Fruit fly (Drosophila melanogaster): ENCODE data around the gene CG32085.

CG32085 gene

dm6 chr3L:11609153-11609809 lies 70.9 kb downstream of the CG32085 start, which contains the start of gene Duba (continued):
- TF ChIP-seq CG4707 (GFP tag; optimal IDR thresholded peaks at IDR 0.05), result no peak
- no peak for TF ChIP-seq Blimp-1 (GFP tag; optimal IDR thresholded peaks at IDR 0.05)
- TF ChIP-seq crc (GFP tag; optimal IDR thresholded peaks at IDR 0.05), result no peak
- no peak for TF ChIP-seq sc (optimal IDR thresholded peaks at IDR 0.05)
- no peak for TF ChIP-seq sc (GFP tag; optimal IDR thresholded peaks at IDR 0.05)
- TF ChIP-seq Dll (GFP tag; IDR thresholded peaks at IDR 0.05; ENCODE audit: partially characterized antibody), result no peak
- TF ChIP-seq hbn (GFP tag; IDR thresholded peaks at IDR 0.05; ENCODE audit: partially characterized antibody), result no peak
- no peak for TF ChIP-seq CG8944 (GFP tag; optimal IDR thresholded peaks at IDR 0.05)
- no peak for TF ChIP-seq klu (GFP tag; IDR thresholded peaks at IDR 0.05)
- TF ChIP-seq bcd (GFP tag; optimal IDR thresholded peaks at IDR 0.05), result no peak
- no peak for TF ChIP-seq Dref (GFP tag; IDR thresholded peaks at IDR 0.05)
- TF ChIP-seq Xbp1 (GFP tag; optimal IDR thresholded peaks at IDR 0.05), result peak; percentile 24
- TF ChIP-seq CG9609 (GFP tag; optimal IDR thresholded peaks at IDR 0.05), result no peak
- no peak for TF ChIP-seq Hey (tag; optimal IDR thresholded peaks at IDR 0.05)
- TF ChIP-seq fu2 (GFP tag; optimal IDR thresholded peaks at IDR 0.05), result no peak
- TF ChIP-seq amos (GFP tag; IDR thresholded peaks at IDR 0.05; ENCODE audit: partially characterized antibody), result 0 out of 2 replicates have a peak, but pooled peaks have one; percentile 11
- no peak for TF ChIP-seq CG8478 (optimal IDR thresholded peaks at IDR 0.05)
- no peak for TF ChIP-seq maf-S (GFP tag; optimal IDR thresholded peaks at IDR 0.05)
- no peak for TF ChIP-seq Nf-YB (GFP tag; optimal IDR thresholded peaks at IDR 0.05)
- TF ChIP-seq CG18599 (GFP tag; optimal IDR thresholded peaks at IDR 0.05), result no peak
- no peak for TF ChIP-seq mirr (GFP tag; optimal IDR thresholded peaks at IDR 0.05)
- no peak for TF ChIP-seq corto (GFP tag; optimal IDR thresholded peaks at IDR 0.05)
- no peak for TF ChIP-seq ara (GFP tag; IDR thresholded peaks at IDR 0.05)
- no peak for TF ChIP-seq Antp (GFP tag; optimal IDR thresholded peaks at IDR 0.05)
- TF ChIP-seq HLH3B (GFP tag; IDR thresholded peaks at IDR 0.05), result no peak
- TF ChIP-seq pros (GFP tag; optimal IDR thresholded peaks at IDR 0.05), result no peak
- no peak for TF ChIP-seq CG7963 (GFP tag; IDR thresholded peaks at IDR 0.05; ENCODE audit: partially characterized antibody)
- TF ChIP-seq aop (GFP tag; IDR thresholded peaks at IDR 0.05), result no peak
- TF ChIP-seq CG11398 (GFP tag; optimal IDR thresholded peaks at IDR 0.05), result no peak
- TF ChIP-seq ranshi (GFP tag; IDR thresholded peaks at IDR 0.05), result no peak
- no peak for TF ChIP-seq tgo (GFP tag; IDR thresholded peaks at IDR 0.05)
- TF ChIP-seq slou (GFP tag; optimal IDR thresholded peaks at IDR 0.05), result no peak
- TF ChIP-seq NK7.1 (GFP tag; optimal IDR thresholded peaks at IDR 0.05), result no peak
- no peak for TF ChIP-seq CG7786 (GFP tag; optimal IDR thresholded peaks at IDR 0.05)
- peak; percentile 15; the same call in 1 of the 2 replicates for TF ChIP-seq CG13287 (GFP tag; IDR thresholded peaks at IDR 0.05; ENCODE audit: partially characterized antibody)
- TF ChIP-seq NFAT (GFP tag; IDR thresholded peaks at IDR 0.05), result no peak
- TF ChIP-seq CG4820 (GFP tag; optimal IDR thresholded peaks at IDR 0.05), result no peak
- TF ChIP-seq sqz (GFP tag; optimal IDR thresholded peaks at IDR 0.05), result no peak
- TF ChIP-seq CG2120 (GFP tag; optimal IDR thresholded peaks at IDR 0.05), result no peak
- no peak for TF ChIP-seq CG12104 (GFP tag; optimal IDR thresholded peaks at IDR 0.05)
- TF ChIP-seq CG12219 (GFP tag; optimal IDR thresholded peaks at IDR 0.05), result no peak
- peak; percentile 91 for TF ChIP-seq pfk (GFP tag; optimal IDR thresholded peaks at IDR 0.05)
- peak; percentile 67 for TF ChIP-seq nmo (GFP tag; optimal IDR thresholded peaks at IDR 0.05)
- TF ChIP-seq en (GFP tag; optimal IDR thresholded peaks at IDR 0.05), result no peak
- no peak for TF ChIP-seq Deaf1 (tag; optimal IDR thresholded peaks at IDR 0.05)
- TF ChIP-seq CG11093 (GFP tag; IDR thresholded peaks at IDR 0.05), result no peak
- no peak for TF ChIP-seq Gsc (GFP tag; IDR thresholded peaks at IDR 0.05)
- no peak for TF ChIP-seq cad (GFP tag; optimal IDR thresholded peaks at IDR 0.05)
- no peak for TF ChIP-seq ham (GFP tag; IDR thresholded peaks at IDR 0.05)
- no peak for TF ChIP-seq ase (GFP tag; IDR thresholded peaks at IDR 0.05)
- no peak for TF ChIP-seq CG2889 (GFP tag; IDR thresholded peaks at IDR 0.05)
- no peak for TF ChIP-seq MTF-1 (GFP tag; optimal IDR thresholded peaks at IDR 0.05; ENCODE audit: borderline replicate concordance)

All from whole organism, embryonic.